Fruit fly (Drosophila melanogaster) whole organism, embryonic: Measurements from ENCODE around the gene CG7739.

Experiments
- Aef1 ChIP-seq: fragments of 200-800 bp; sonication (Bioruptor generic); IDR thresholded peaks from 3 replicates; pipeline ENCODE4 v1.3.6; 2022; ENCODE audit warnings: missing biosample characterization, missing genetic modification characterization
- Atf6 ChIP-seq: fragments of 200-800 bp; sonication (Bioruptor generic); IDR thresholded peaks from 2 replicates; pipeline ENCODE4 v1.3.6; 2022; ENCODE audit warnings: missing biosample characterization, missing genetic modification characterization
- BtbVII ChIP-seq: fragments of 200-800 bp; sonication (Bioruptor generic); optimal IDR thresholded peaks from 3 replicates; lab custom pipeline; 2017; ENCODE audit warnings: missing biosample characterization, mild to moderate bottlenecking, missing genetic modification characterization
- CG1024 ChIP-seq: fragments of 200-800 bp; sonication (Bioruptor generic); IDR thresholded peaks from 2 replicates; pipeline ENCODE4 v1.3.6; 2022; ENCODE audit warnings: missing biosample characterization, missing genetic modification characterization
- CG10431 ChIP-seq: fragments of 200-800 bp; sonication (Bioruptor generic); optimal IDR thresholded peaks from 3 replicates; lab custom pipeline; 2018; ENCODE audit warnings: missing biosample characterization, mild to moderate bottlenecking, missing genetic modification characterization
- CG11696 ChIP-seq: fragments of 200-800 bp; sonication (Bioruptor generic); IDR thresholded peaks from 2 replicates; pipeline ENCODE4 v1.3.6; 2022; ENCODE audit warnings: missing biosample characterization, missing genetic modification characterization
- CG11723 ChIP-seq: fragments of 200-800 bp; sonication (Bioruptor generic); optimal IDR thresholded peaks from 2 replicates; lab custom pipeline; 2017; ENCODE audit warnings: missing biosample characterization, mild to moderate bottlenecking, missing genetic modification characterization
- CG2116 ChIP-seq: fragments of 200-800 bp; sonication (Bioruptor generic); optimal IDR thresholded peaks from 3 replicates; lab custom pipeline; 2018; ENCODE audit warnings: missing biosample characterization, mild to moderate bottlenecking, missing genetic modification characterization
- CG2712 ChIP-seq: fragments of 200-800 bp; optimal IDR thresholded peaks from 3 replicates; lab custom pipeline; 2019; ENCODE audit warnings: missing biosample characterization, mild to moderate bottlenecking, missing genetic modification characterization, moderate library complexity
- CG31224 ChIP-seq: fragments of 200-800 bp; sonication (Bioruptor generic); IDR thresholded peaks from 2 replicates; pipeline ENCODE4 v1.3.6; 2022; ENCODE audit warnings: missing biosample characterization, missing genetic modification characterization
- CG42726 ChIP-seq: fragments of 200-800 bp; sonication (Bioruptor generic); IDR thresholded peaks from 2 replicates; pipeline ENCODE4 v1.3.6; 2022; ENCODE audit warnings: missing biosample characterization, missing genetic modification characterization; ENCODE audit not compliant: partially characterized antibody
- CG5245 ChIP-seq: fragments of 200-800 bp; sonication (Bioruptor generic); optimal IDR thresholded peaks from 3 replicates; lab custom pipeline; 2016; ENCODE audit warnings: missing biosample characterization, missing genetic modification characterization
- CG6654 ChIP-seq: fragments of 200-800 bp; sonication (Bioruptor generic); optimal IDR thresholded peaks from 2 replicates; lab custom pipeline; 2017; ENCODE audit warnings: missing biosample characterization, mild to moderate bottlenecking, missing genetic modification characterization
- CG7556 ChIP-seq: fragments of 200-800 bp; sonication (Bioruptor generic); optimal IDR thresholded peaks from 2 replicates; lab custom pipeline; 2017; ENCODE audit warnings: missing biosample characterization, mild to moderate bottlenecking, missing genetic modification characterization
- CG7786 ChIP-seq: fragments of 200-800 bp; sonication (Bioruptor generic); optimal IDR thresholded peaks from 2 replicates; lab custom pipeline; 2016; ENCODE audit warnings: missing biosample characterization, missing genetic modification characterization
- CG8089 ChIP-seq: fragments of 200-800 bp; sonication (Bioruptor generic); optimal IDR thresholded peaks from 3 replicates; lab custom pipeline; 2016; ENCODE audit warnings: missing biosample characterization, missing genetic modification characterization
- D19A ChIP-seq: fragments of 200-800 bp; optimal IDR thresholded peaks from 3 replicates; lab custom pipeline; 2019; ENCODE audit warnings: missing biosample characterization, mild to moderate bottlenecking, missing genetic modification characterization, moderate library complexity
- Eip74EF ChIP-seq, 2 experiments: fragments of 200-800 bp in 1 of 2; fragments of >200 bp in 1 of 2; sonication (Bioruptor generic) in 1 of 2; optimal IDR thresholded peaks; 2 replicates each; lab custom pipeline; 2017 to 2019; ENCODE audit warnings: missing biosample characterization in 2 of 2, missing genetic modification characterization in 2 of 2, mild to moderate bottlenecking in 1 of 2, moderate library complexity in 1 of 2
- HLHmδ ChIP-seq: fragments of 200-800 bp; sonication (Bioruptor generic); optimal IDR thresholded peaks from 2 replicates; lab custom pipeline; 2018; ENCODE audit warnings: missing biosample characterization, mild to moderate bottlenecking, missing genetic modification characterization, moderate library complexity
- Hand ChIP-seq: fragments of 200-800 bp; sonication (Bioruptor generic); optimal IDR thresholded peaks from 2 replicates; lab custom pipeline; 2017; ENCODE audit warnings: mild to moderate bottlenecking, missing biosample characterization, missing genetic modification reagents, missing genetic modification characterization
- Lhr ChIP-seq: fragments of 200-800 bp; sonication (Bioruptor generic); optimal IDR thresholded peaks from 3 replicates; lab custom pipeline; 2017; ENCODE audit warnings: mild to moderate bottlenecking, missing biosample characterization, missing genetic modification reagents, missing genetic modification characterization
- TFAM ChIP-seq: fragments of 200-800 bp; sonication (Bioruptor generic); optimal IDR thresholded peaks from 2 replicates; lab custom pipeline; 2017; ENCODE audit warnings: missing biosample characterization, missing genetic modification characterization, inconsistent platforms
- Usf ChIP-seq: fragments of 200-800 bp; sonication (Bioruptor generic); optimal IDR thresholded peaks from 2 replicates; lab custom pipeline; 2017; ENCODE audit warnings: missing genotype, missing biosample characterization, missing genetic modification characterization
- Vsx1 ChIP-seq: fragments of 200-800 bp; sonication (Bioruptor generic); optimal IDR thresholded peaks from 2 replicates; lab custom pipeline; 2017; ENCODE audit warnings: missing biosample characterization, mild to moderate bottlenecking, missing genetic modification characterization, missing genetic modification reagents
- Xrp1 ChIP-seq: fragments of 200-800 bp; sonication (Bioruptor generic); IDR thresholded peaks from 2 replicates; pipeline ENCODE4 v1.3.6; 2022; ENCODE audit warnings: missing biosample characterization, missing genetic modification characterization
- al ChIP-seq: fragments of 200-800 bp; sonication (Bioruptor generic); IDR thresholded peaks from 2 replicates; pipeline ENCODE4 v1.3.6; 2022; ENCODE audit warnings: missing biosample characterization, missing genetic modification characterization
- amos ChIP-seq: fragments of 200-800 bp; sonication (Bioruptor generic); IDR thresholded peaks from 2 replicates; pipeline ENCODE4 v1.3.6; 2022; ENCODE audit warnings: missing biosample characterization, missing genetic modification characterization; ENCODE audit not compliant: partially characterized antibody
- bbx ChIP-seq: fragments of 200-800 bp; sonication (Bioruptor generic); IDR thresholded peaks from 2 replicates; pipeline ENCODE4 v1.3.6; 2022; ENCODE audit warnings: missing biosample characterization, missing genetic modification characterization; ENCODE audit not compliant: partially characterized antibody
- chn ChIP-seq: fragments of 200-800 bp; sonication (Bioruptor generic); optimal IDR thresholded peaks from 2 replicates; lab custom pipeline; 2016; ENCODE audit warnings: missing biosample characterization, missing genetic modification characterization
- cwo ChIP-seq: fragments of 200-800 bp; sonication (Bioruptor generic); optimal IDR thresholded peaks from 3 replicates; lab custom pipeline; 2017; ENCODE audit warnings: missing biosample characterization, missing genetic modification characterization, mild to moderate bottlenecking, moderate library complexity, missing genetic modification reagents
- dm ChIP-seq: fragments of 200-800 bp; sonication (Bioruptor generic); optimal IDR thresholded peaks from 3 replicates; lab custom pipeline; 2016; ENCODE audit warnings: missing biosample characterization, missing genetic modification characterization
- emc ChIP-seq: fragments of 200-800 bp; sonication (Bioruptor generic); optimal IDR thresholded peaks from 2 replicates; lab custom pipeline; 2016; ENCODE audit warnings: missing biosample characterization, missing genetic modification characterization
- fd96Cb ChIP-seq: fragments of 200-800 bp; sonication (Bioruptor generic); optimal IDR thresholded peaks from 2 replicates; lab custom pipeline; 2018; ENCODE audit warnings: missing biosample characterization, mild to moderate bottlenecking, missing genetic modification characterization, moderate library complexity
- fu2 ChIP-seq: fragments of 200-800 bp; sonication (Bioruptor generic); optimal IDR thresholded peaks from 2 replicates; lab custom pipeline; 2016; ENCODE audit warnings: missing biosample characterization, missing genetic modification characterization
- gsb ChIP-seq: fragments of 200-800 bp; sonication (Bioruptor generic); IDR thresholded peaks from 2 replicates; pipeline ENCODE4 v1.3.6; 2022; ENCODE audit warnings: missing biosample characterization, missing genetic modification characterization
- gsb-n ChIP-seq: fragments of 200-800 bp; sonication (Bioruptor generic); optimal IDR thresholded peaks from 3 replicates; lab custom pipeline; 2018; ENCODE audit warnings: missing biosample characterization, mild to moderate bottlenecking, missing genetic modification characterization
- jing ChIP-seq: fragments of 200-800 bp; sonication (Bioruptor generic); optimal IDR thresholded peaks from 2 replicates; lab custom pipeline; 2018; ENCODE audit warnings: missing biosample characterization, mild to moderate bottlenecking, missing genetic modification characterization
- kni ChIP-seq: fragments of 200-800 bp; sonication (Bioruptor generic); optimal IDR thresholded peaks from 3 replicates; lab custom pipeline; 2017; ENCODE audit warnings: mild to moderate bottlenecking, missing biosample characterization, missing genetic modification reagents, missing genetic modification characterization
- knrl ChIP-seq: fragments of 200-800 bp; sonication (Bioruptor generic); IDR thresholded peaks from 3 replicates; pipeline ENCODE4 v1.3.6; 2022; ENCODE audit warnings: missing biosample characterization, missing genetic modification characterization; ENCODE audit not compliant: partially characterized antibody
- lilli ChIP-seq: fragments of 200-800 bp; sonication (Bioruptor generic); optimal IDR thresholded peaks from 3 replicates; lab custom pipeline; 2016; ENCODE audit warnings: missing biosample characterization, missing genetic modification characterization
- org-1 ChIP-seq: fragments of 200-800 bp; sonication (Bioruptor generic); optimal IDR thresholded peaks from 2 replicates; lab custom pipeline; 2017; ENCODE audit warnings: missing biosample characterization, missing genetic modification characterization
- phol ChIP-seq: fragments of 200-800 bp; sonication (Bioruptor generic); optimal IDR thresholded peaks from 3 replicates; lab custom pipeline; 2018; ENCODE audit warnings: missing biosample characterization, mild to moderate bottlenecking, missing genetic modification characterization, moderate library complexity
- pita ChIP-seq: fragments of 200-800 bp; sonication (Bioruptor generic); optimal IDR thresholded peaks from 2 replicates; lab custom pipeline; 2017; ENCODE audit warnings: missing biosample characterization, mild to moderate bottlenecking, missing genetic modification characterization
- pros ChIP-seq: fragments of 200-800 bp; sonication (Bioruptor generic); optimal IDR thresholded peaks from 3 replicates; lab custom pipeline; 2019; ENCODE audit warnings: missing biosample characterization, mild to moderate bottlenecking, missing genetic modification characterization, moderate library complexity
- seq ChIP-seq: fragments of 200-800 bp; sonication (Bioruptor generic); IDR thresholded peaks from 2 replicates; pipeline ENCODE4 v1.3.6; 2022; ENCODE audit warnings: missing biosample characterization, missing genetic modification characterization
- trh ChIP-seq: fragments of 200-800 bp; sonication (Bioruptor generic); optimal IDR thresholded peaks from 2 replicates; lab custom pipeline; 2016; ENCODE audit warnings: missing biosample characterization, missing genetic modification characterization
- unpg ChIP-seq: fragments of 200-800 bp; sonication (Bioruptor generic); optimal IDR thresholded peaks from 3 replicates; lab custom pipeline; 2018; ENCODE audit warnings: missing biosample characterization, mild to moderate bottlenecking, missing genetic modification characterization, moderate library complexity
- wor ChIP-seq: fragments of 200-800 bp; sonication (Bioruptor generic); IDR thresholded peaks from 2 replicates; pipeline ENCODE4 v1.3.6; 2022; ENCODE audit warnings: missing biosample characterization, missing genetic modification characterization
- zfh2 ChIP-seq: fragments of 200-800 bp; sonication (Bioruptor generic); optimal IDR thresholded peaks from 2 replicates; lab custom pipeline; 2016; ENCODE audit warnings: missing biosample characterization, missing genetic modification characterization

The CG7739 gene

dm6 chr3L:15537916-15538581 is 24.8 kb downstream of the CG7739 start (continued):
- TF ChIP-seq phol: peak; percentile 84
- peak; percentile 63 for TF ChIP-seq lilli (GFP tag; lab: Kevin White, UChicago)
- TF ChIP-seq kni (GFP tag; lab: Kevin White, UChicago): no peak
- TF ChIP-seq CG10431 (GFP tag; lab: Kevin White, UChicago): peak; percentile 6
- peak; percentile 9 for TF ChIP-seq dm (GFP tag; lab: Kevin White, UChicago)
- no peak for TF ChIP-seq amos (GFP tag; lab: Robert Waterston, UW)
- TF ChIP-seq wor: no peak
- peak; percentile 80 for TF ChIP-seq CG2712 (tag; lab: Kevin White, UChicago)
- 0 out of 2 replicates have a peak, but pooled peaks have one; percentile 11 for TF ChIP-seq CG11696 (GFP tag; lab: Robert Waterston, UW)
- no peak for TF ChIP-seq HLHmδ (GFP tag; lab: Kevin White, UChicago)
- peak; percentile 14 for TF ChIP-seq CG2116 (GFP tag; lab: Kevin White, UChicago)
- no peak for TF ChIP-seq al (GFP tag; lab: Robert Waterston, UW)
- no peak for TF ChIP-seq bbx (GFP tag; lab: Robert Waterston, UW)
- peak; percentile 63 for TF ChIP-seq trh (GFP tag; lab: Kevin White, UChicago)
- no peak for TF ChIP-seq TFAM (GFP tag; lab: Kevin White, UChicago)
- no peak for TF ChIP-seq CG8089
- TF ChIP-seq Atf6 (GFP tag; lab: Robert Waterston, UW): no peak; the same call in 1 of the 2 replicates
- peak; percentile 65 for TF ChIP-seq Xrp1
- peak; percentile 64 for TF ChIP-seq gsb-n (tag; lab: Kevin White, UChicago)
- TF ChIP-seq CG11723 (GFP tag; lab: Kevin White, UChicago): peak; percentile 15
- TF ChIP-seq CG42726 (GFP tag; lab: Robert Waterston, UW): no peak
- peak; percentile 63 for TF ChIP-seq cwo (GFP tag; lab: Kevin White, UChicago)
- no peak for TF ChIP-seq emc (GFP tag; lab: Kevin White, UChicago)
- peak; percentile 19 for TF ChIP-seq CG6654
- TF ChIP-seq pros (GFP tag; lab: Kevin White, UChicago): no peak
- no peak for TF ChIP-seq Lhr (GFP tag; lab: Kevin White, UChicago)
- TF ChIP-seq Eip74EF (GFP tag; optimal IDR thresholded peaks at IDR 0.05; lab: Kevin White, UChicago): peak in 1 of 2 experiments; percentile 78
- peak; percentile 1 for TF ChIP-seq Usf (GFP tag; lab: Kevin White, UChicago)
- TF ChIP-seq fd96Cb (tag; lab: Kevin White, UChicago): peak; percentile 72
- TF ChIP-seq unpg (GFP tag; lab: Kevin White, UChicago): peak; percentile 75
- peak; percentile 19 for TF ChIP-seq chn
- peak; percentile 82 for TF ChIP-seq CG7556 (GFP tag; lab: Kevin White, UChicago)
- peak; percentile 16 for TF ChIP-seq fu2 (GFP tag; lab: Kevin White, UChicago)
- peak; percentile 45 for TF ChIP-seq CG5245 (GFP tag; lab: Kevin White, UChicago)
- peak; percentile 26 for TF ChIP-seq zfh2 (GFP tag; lab: Kevin White, UChicago)
- no peak for TF ChIP-seq CG31224 (GFP tag; lab: Robert Waterston, UW)
- no peak for TF ChIP-seq CG7786 (GFP tag; lab: Kevin White, UChicago)
- peak; percentile 66 for TF ChIP-seq org-1 (GFP tag; lab: Kevin White, UChicago)
- TF ChIP-seq jing (GFP tag; lab: Kevin White, UChicago): peak; percentile 23
- 0 out of 3 replicates have a peak, but pooled peaks have one; percentile 10 for TF ChIP-seq Aef1 (GFP tag; lab: Robert Waterston, UW)
- TF ChIP-seq BtbVII (GFP tag; lab: Kevin White, UChicago): peak; percentile 7
- TF ChIP-seq knrl (GFP tag; lab: Robert Waterston, UW): no peak
- TF ChIP-seq gsb (GFP tag; lab: Robert Waterston, UW): no peak
- TF ChIP-seq Vsx1 (GFP tag; lab: Kevin White, UChicago): peak; percentile 53
- peak; percentile 58 for TF ChIP-seq D19A (tag; lab: Kevin White, UChicago)
- TF ChIP-seq pita: no peak
- 0 out of 2 replicates have a peak, but pooled peaks have one; percentile 17 for TF ChIP-seq CG1024
- TF ChIP-seq Hand (GFP tag; lab: Kevin White, UChicago): peak; percentile 5
- TF ChIP-seq seq (GFP tag; lab: Robert Waterston, UW): peak; percentile 62
